Worm (Caenorhabditis elegans) whole organism, mixed stage, embryonic: ENCODE data around the gene cpna-5.

ENCODE experiments used
- bed-3 ChIP-seq: fragments of 200-800 bp; sonication (Bioruptor generic); optimal IDR thresholded peaks from 3 replicates; lab custom pipeline; 2018; ENCODE audit warnings: mild to moderate bottlenecking, missing genetic modification characterization, moderate library complexity, missing compliant biosample characterization
- ceh-83 ChIP-seq: fragments of 200-800 bp; sonication (Bioruptor generic); optimal IDR thresholded peaks from 2 replicates; lab custom pipeline; 2018; ENCODE audit warnings: mild to moderate bottlenecking, missing genetic modification characterization, missing compliant biosample characterization
- elt-1 ChIP-seq: sonication (generic microtip); optimal IDR thresholded peaks from 2 replicates; lab custom pipeline; 2017; ENCODE audit warnings: missing genetic modification characterization, mild to moderate bottlenecking, missing compliant biosample characterization, antibody characterized with exemption, moderate library complexity, borderline replicate concordance; ENCODE audit not compliant: insufficient read depth
- hlh-1 ChIP-seq: fragments of 150-350 bp; optimal IDR thresholded peaks from 2 replicates; lab custom pipeline; 2014; ENCODE audit warnings: missing biosample characterization, missing genetic modification reagents, missing genetic modification characterization
- lin-13 ChIP-seq: fragments of 150-350 bp; optimal IDR thresholded peaks from 2 replicates; lab custom pipeline; 2014; ENCODE audit warnings: missing biosample characterization, missing genetic modification characterization
- mls-2 ChIP-seq: sonication (generic microtip); optimal IDR thresholded peaks from 2 replicates; lab custom pipeline; 2016; ENCODE audit warnings: mild to moderate bottlenecking, missing genetic modification characterization, moderate library complexity, missing compliant biosample characterization
- nhr-237 ChIP-seq: fragments of 150-350 bp; optimal IDR thresholded peaks from 2 replicates; lab custom pipeline; 2014; ENCODE audit warnings: missing biosample characterization, missing genetic modification characterization
- snpc-4 ChIP-seq: fragments of 150-350 bp; optimal IDR thresholded peaks from 2 replicates; lab custom pipeline; 2014; ENCODE audit warnings: missing biosample characterization, missing genetic modification characterization
- unc-39 ChIP-seq: fragments of 150-350 bp; optimal IDR thresholded peaks from 2 replicates; lab custom pipeline; 2014; ENCODE audit warnings: missing biosample characterization, missing genetic modification characterization
- unc-62 ChIP-seq: fragments of 150-350 bp; optimal IDR thresholded peaks from 2 replicates; lab custom pipeline; 2014; ENCODE audit warnings: missing biosample characterization, missing genetic modification reagents, missing genetic modification characterization

DNA sequence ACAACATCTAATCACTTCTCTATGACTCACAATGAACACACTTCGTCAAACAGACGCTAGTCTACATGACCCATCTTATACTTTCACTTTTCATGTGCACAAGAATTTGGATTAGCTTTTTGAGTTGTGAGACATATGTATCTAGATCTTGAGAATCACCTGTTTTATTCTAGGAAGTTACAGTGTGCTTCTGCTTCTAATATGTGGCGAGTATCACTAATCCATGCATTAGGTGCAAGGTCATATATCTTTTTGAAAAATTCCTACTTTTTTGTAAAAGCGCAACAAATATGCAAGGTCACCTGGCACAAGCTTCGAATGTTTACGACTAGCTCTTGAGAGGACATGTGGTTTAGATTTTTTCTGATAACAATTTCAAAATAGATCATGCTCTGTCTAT is 42.6 kb downstream of the cpna-5 start:
- TF ChIP-seq mls-2 (tag; lab: Kevin White, UChicago) (no peak), hlh-1 (no peak), nhr-237 (tag; lab: Kevin White, UChicago) (no peak), elt-1 (tag; lab: Kevin White, UChicago) (no peak), unc-39 (no peak), unc-62 (no peak), ceh-83 (GFP tag; lab: Kevin White, UChicago) (no peak), bed-3 (GFP tag; lab: Kevin White, UChicago) (no peak), lin-13 (tag; lab: Kevin White, UChicago) (no peak), snpc-4 (tag; lab: Kevin White, UChicago) (no peak)
